Fruit fly (Drosophila melanogaster) S2 (cell line): ENCODE results near the gene CG10208.

Source experiments
- CG8478 ChIP-seq: fragments of >200 bp; optimal IDR thresholded peaks from 2 replicates; lab custom pipeline; 2018
- CTCF ChIP-seq, 2 experiments: fragments of >200 bp; optimal IDR thresholded peaks; 2 replicates each; lab custom pipeline; 2018

- no peak for TF ChIP-seq CG8478 (lab: Kevin White, UChicago)
- TF ChIP-seq CTCF (optimal IDR thresholded peaks at IDR 0.05; lab: Kevin White, UChicago), result no peak
Measured at dm6 chr3R:23782456-23783402, 8.8 kb upstream of the CG10208 start.
